Worm (Caenorhabditis elegans) whole organism, young adult: ENCODE measurements around the gene frpr-12.

Experiments used
- B0261.1 ChIP-seq: sonication (generic microtip); optimal IDR thresholded peaks from 2 replicates; lab custom pipeline; 2016; ENCODE audit warnings: mild to moderate bottlenecking, missing genetic modification characterization, moderate library complexity, missing compliant biosample characterization
- C06A6.2 ChIP-seq: fragments of 200-800 bp; sonication (Bioruptor generic); conservative IDR thresholded peaks from 2 replicates; pipeline ENCODE4 v1.3.6; 2022; ENCODE audit warnings: missing genetic modification characterization, missing compliant biosample characterization
- F22D6.2 ChIP-seq: sonication (generic microtip); optimal IDR thresholded peaks from 2 replicates; lab custom pipeline; 2016; ENCODE audit warnings: mild to moderate bottlenecking, missing genetic modification characterization, missing compliant biosample characterization
- F55B11.4 ChIP-seq: sonication (generic microtip); optimal IDR thresholded peaks from 2 replicates; lab custom pipeline; 2016; ENCODE audit warnings: missing compliant biosample characterization, missing genetic modification characterization, borderline replicate concordance; ENCODE audit not compliant: insufficient read depth
- T07F8.4 ChIP-seq: sonication (generic microtip); optimal IDR thresholded peaks from 2 replicates; lab custom pipeline; 2016; ENCODE audit warnings: mild to moderate bottlenecking, missing genetic modification characterization, moderate library complexity, missing compliant biosample characterization
- akir-1 ChIP-seq: fragments of 200-800 bp; sonication (Bioruptor generic); optimal IDR thresholded peaks from 2 replicates; lab custom pipeline; 2018; ENCODE audit warnings: mild to moderate bottlenecking, missing genetic modification characterization, moderate library complexity, missing compliant biosample characterization
- ama-1 ChIP-seq, 3 experiments: fragments of 150-350 bp in 1 of 3; sonication (generic microtip) in 2 of 3; optimal IDR thresholded peaks; 2 replicates each; lab custom pipeline; 2014 to 2018; ENCODE audit warnings: missing biosample characterization in 2 of 3, missing genetic modification characterization in 2 of 3, missing genetic modification reagents in 2 of 3
- aptf-3 ChIP-seq: fragments of 200-800 bp; sonication (Bioruptor generic); IDR thresholded peaks from 2 replicates; pipeline ENCODE4 v1.3.6; 2022; ENCODE audit warnings: missing genetic modification characterization, missing compliant biosample characterization
- atf-7 ChIP-seq: sonication (generic microtip); optimal IDR thresholded peaks from 2 replicates; lab custom pipeline; 2017; ENCODE audit warnings: mild to moderate bottlenecking, missing genetic modification characterization, missing compliant biosample characterization
- attf-5 ChIP-seq: fragments of 200-800 bp; sonication (Bioruptor generic); optimal IDR thresholded peaks from 2 replicates; lab custom pipeline; 2018; ENCODE audit warnings: mild to moderate bottlenecking, missing genetic modification characterization, missing compliant biosample characterization
- attf-6 ChIP-seq: fragments of 200-800 bp; sonication (Bioruptor generic); IDR thresholded peaks from 2 replicates; pipeline ENCODE4 v1.3.6; 2022; ENCODE audit warnings: missing genetic modification reagents, missing genetic modification characterization, missing compliant biosample characterization
- cebp-1 ChIP-seq, 2 experiments: fragments of 200-800 bp in 1 of 2; sonication (Bioruptor generic) in 1 of 2; sonication (generic microtip) in 1 of 2; IDR thresholded peaks in 1 of 2; optimal IDR thresholded peaks in 1 of 2; 2 replicates each; pipeline versions ENCODE4 v1.3.6 to Lab custom; 2017 to 2022; ENCODE audit warnings: missing compliant biosample characterization in 2 of 2, missing genetic modification characterization in 2 of 2, mild to moderate bottlenecking in 1 of 2, missing genetic modification reagents in 1 of 2, moderate library complexity in 1 of 2
- cebp-2 ChIP-seq: fragments of 200-800 bp; sonication (Bioruptor generic); IDR thresholded peaks from 2 replicates; pipeline ENCODE4 v1.3.6; 2022; ENCODE audit warnings: missing genetic modification characterization, missing compliant biosample characterization
- dpff-1 ChIP-seq: sonication (generic microtip); optimal IDR thresholded peaks from 2 replicates; lab custom pipeline; 2017; ENCODE audit warnings: mild to moderate bottlenecking, missing genetic modification characterization, missing compliant biosample characterization
- efl-1 ChIP-seq: fragments of 150-350 bp; optimal IDR thresholded peaks from 2 replicates; lab custom pipeline; 2014; ENCODE audit warnings: missing biosample characterization, missing genetic modification reagents, missing genetic modification characterization
- egl-44 ChIP-seq: fragments of 200-800 bp; sonication (Bioruptor generic); IDR thresholded peaks from 2 replicates; pipeline ENCODE4 v1.3.6; 2022; ENCODE audit warnings: missing genetic modification reagents, missing genetic modification characterization, missing compliant biosample characterization
- egrh-3 ChIP-seq: fragments of 200-800 bp; sonication (Bioruptor generic); IDR thresholded peaks from 2 replicates; pipeline ENCODE4 v1.3.6; 2022; ENCODE audit warnings: missing genetic modification reagents, missing genetic modification characterization, missing compliant biosample characterization
- gei-17 ChIP-seq: fragments of 200-800 bp; sonication (Bioruptor generic); optimal IDR thresholded peaks from 2 replicates; lab custom pipeline; 2018; ENCODE audit warnings: mild to moderate bottlenecking, missing genetic modification characterization, missing compliant biosample characterization
- hmg-1.2 ChIP-seq: fragments of 200-800 bp; sonication (Bioruptor generic); IDR thresholded peaks from 2 replicates; pipeline ENCODE4 v1.3.6; 2022; ENCODE audit warnings: missing genetic modification reagents, missing genetic modification characterization, missing compliant biosample characterization
- lin-40 ChIP-seq: sonication (generic microtip); optimal IDR thresholded peaks from 2 replicates; lab custom pipeline; 2016; ENCODE audit warnings: missing genetic modification characterization, mild to moderate bottlenecking, missing compliant biosample characterization, missing genotype, missing genetic modification reagents
- lin-54 ChIP-seq: fragments of 200-800 bp; sonication (Bioruptor generic); optimal IDR thresholded peaks from 2 replicates; lab custom pipeline; 2018; ENCODE audit warnings: mild to moderate bottlenecking, missing genetic modification characterization, missing compliant biosample characterization
- lsl-1 ChIP-seq: fragments of 200-800 bp; sonication (Bioruptor generic); optimal IDR thresholded peaks from 2 replicates; lab custom pipeline; 2018; ENCODE audit warnings: mild to moderate bottlenecking, missing genetic modification characterization, moderate library complexity, missing compliant biosample characterization
- madf-3 ChIP-seq: fragments of 200-800 bp; sonication (Bioruptor generic); IDR thresholded peaks from 2 replicates; pipeline ENCODE4 v1.3.6; 2022; ENCODE audit warnings: missing genetic modification reagents, missing genetic modification characterization, missing compliant biosample characterization
- madf-8 ChIP-seq: fragments of 200-800 bp; sonication (Bioruptor generic); conservative IDR thresholded peaks from 2 replicates; pipeline ENCODE4 v1.3.6; 2022; ENCODE audit warnings: missing genetic modification reagents, missing genetic modification characterization, missing compliant biosample characterization
- mes-4 ChIP-seq: sonication (generic microtip); optimal IDR thresholded peaks from 2 replicates; lab custom pipeline; 2016; ENCODE audit warnings: missing genotype, missing genetic modification characterization, missing compliant biosample characterization
- nfyb-1 ChIP-seq: fragments of 200-800 bp; sonication (Bioruptor generic); IDR thresholded peaks from 2 replicates; pipeline ENCODE4 v1.3.6; 2022; ENCODE audit warnings: missing genetic modification reagents, missing genetic modification characterization, missing compliant biosample characterization
- nhr-80 ChIP-seq: sonication (generic microtip); optimal IDR thresholded peaks from 2 replicates; lab custom pipeline; 2016; ENCODE audit warnings: missing genetic modification characterization, missing compliant biosample characterization
- pbrm-1 ChIP-seq: fragments of 200-800 bp; sonication (Bioruptor generic); IDR thresholded peaks from 2 replicates; pipeline ENCODE4 v1.3.6; 2022; ENCODE audit warnings: missing genetic modification reagents, missing genetic modification characterization, missing compliant biosample characterization
- snpc-1.3 ChIP-seq: sonication (generic microtip); optimal IDR thresholded peaks from 2 replicates; lab custom pipeline; 2017; ENCODE audit warnings: missing genetic modification characterization, mild to moderate bottlenecking, missing compliant biosample characterization, antibody characterized with exemption, moderate library complexity, missing genotype, missing genetic modification reagents; ENCODE audit not compliant: insufficient read depth
- snpc-3.4 ChIP-seq: sonication (generic microtip); optimal IDR thresholded peaks from 2 replicates; lab custom pipeline; 2017; ENCODE audit warnings: missing genetic modification characterization, mild to moderate bottlenecking, missing compliant biosample characterization, antibody characterized with exemption, moderate library complexity, missing genotype, missing genetic modification reagents
- snpc-4 ChIP-seq, 5 experiments: fragments of 150-350 bp in 1 of 5; sonication (generic microtip) in 4 of 5; optimal IDR thresholded peaks; 2 replicates each; lab custom pipeline; 2014 to 2018; ENCODE audit warnings: missing genetic modification characterization in 5 of 5, missing biosample characterization in 3 of 5, antibody characterized with exemption in 2 of 5, mild to moderate bottlenecking in 2 of 5, missing compliant biosample characterization in 2 of 5, missing genotype in 2 of 5, moderate library complexity in 2 of 5, missing genetic modification reagents in 1 of 5
- zfh-2 ChIP-seq: fragments of 200-800 bp; sonication (Bioruptor generic); conservative IDR thresholded peaks from 2 replicates; pipeline ENCODE4 v1.3.6; 2022; ENCODE audit warnings: missing genetic modification reagents, missing genetic modification characterization, missing compliant biosample characterization
- ztf-25 ChIP-seq: fragments of 200-800 bp; sonication (Bioruptor generic); IDR thresholded peaks from 2 replicates; pipeline ENCODE4 v1.3.6; 2022; ENCODE audit warnings: missing genetic modification reagents, missing genetic modification characterization, missing compliant biosample characterization
- ztf-26 ChIP-seq: sonication (generic microtip); optimal IDR thresholded peaks from 2 replicates; lab custom pipeline; 2017; ENCODE audit warnings: missing genetic modification characterization, missing compliant biosample characterization

The frpr-12 gene

DNA sequence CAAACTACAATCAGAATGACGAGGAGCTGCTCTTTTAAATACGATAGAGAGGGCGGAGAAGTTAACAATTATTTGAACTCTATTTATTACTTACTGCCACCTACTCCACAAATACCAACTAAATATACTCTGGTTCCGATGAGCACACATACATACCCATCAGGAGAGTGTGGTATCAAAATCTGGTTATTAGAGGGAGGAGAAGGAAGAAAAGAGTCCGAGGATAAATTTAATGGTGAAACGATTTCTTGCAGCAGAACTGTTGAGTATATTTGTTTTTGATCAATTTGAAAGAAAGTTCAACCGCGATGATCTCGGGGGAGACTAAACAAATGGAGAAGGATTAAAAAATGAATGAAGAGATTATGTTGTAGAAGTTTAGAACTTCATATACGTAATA is 26.2 kb downstream of the frpr-12 start, which contains the start of gene H14N18.4:
H14N18.4 (minus strand) TSS at position 12 of the 400 bp plus-strand sequence.
- TF ChIP-seq efl-1: no peak

DNA sequence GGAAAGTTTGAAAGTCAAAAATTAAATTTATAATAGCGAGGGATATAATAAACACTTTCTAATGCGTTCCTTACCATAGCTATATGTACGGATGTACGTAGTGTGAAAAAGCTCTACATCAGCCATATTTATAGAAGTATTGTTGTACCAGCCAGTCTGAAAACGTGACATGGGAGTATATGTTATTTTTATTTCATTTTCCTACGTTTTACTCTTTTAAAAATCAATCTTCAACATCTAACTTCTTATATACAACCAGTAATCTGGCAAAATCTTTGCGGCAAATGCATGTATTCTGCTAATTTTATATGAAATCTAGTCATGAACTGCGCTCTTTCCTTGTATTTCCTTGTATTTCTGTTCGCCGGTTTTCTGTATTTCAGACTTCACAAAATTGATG is 29.5 kb downstream of the frpr-12 start, which contains the start of gene H14N18.2:
H14N18.2 (plus strand) TSS at position 301 of the 400 bp plus-strand sequence.
- no peak for TF ChIP-seq atf-7 (tag; lab: Kevin White, UChicago)

DNA sequence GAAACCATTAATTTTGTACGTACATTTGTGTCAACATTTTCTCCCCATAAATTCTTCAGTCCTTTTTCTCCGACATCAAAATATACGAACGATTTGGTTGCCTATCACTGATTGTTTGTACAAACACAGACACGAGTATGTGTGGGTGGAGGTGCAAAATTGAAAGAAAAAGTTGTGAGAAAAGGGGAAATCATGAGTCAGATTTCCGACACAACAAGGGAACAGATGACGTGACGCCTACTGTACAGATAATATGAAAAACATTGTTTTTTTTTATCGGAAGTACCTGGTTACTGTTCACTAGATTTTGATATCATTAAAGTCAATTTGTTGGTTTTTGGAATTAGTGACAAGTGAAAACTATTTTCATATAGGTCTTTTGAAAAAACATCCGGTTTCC is 31.5 kb downstream of the frpr-12 start:
- no peak for TF ChIP-seq snpc-3.4 (tag; lab: Kevin White, UChicago)
- no peak for TF ChIP-seq madf-8
- no peak for TF ChIP-seq gei-17 (GFP tag; lab: Kevin White, UChicago)
- no peak for TF ChIP-seq lin-40 (tag; lab: Kevin White, UChicago)
- no peak for TF ChIP-seq nfyb-1 (GFP tag; lab: Robert Waterston, UW)
- no peak for TF ChIP-seq mes-4 (tag; lab: Kevin White, UChicago)
- TF ChIP-seq madf-3 (GFP tag; lab: Robert Waterston, UW): no peak
- no peak for TF ChIP-seq F22D6.2 (tag; lab: Kevin White, UChicago)
- TF ChIP-seq atf-7 (tag; lab: Kevin White, UChicago): no peak
- no peak for TF ChIP-seq aptf-3
- no peak for TF ChIP-seq B0261.1 (tag; lab: Kevin White, UChicago)
- no peak for TF ChIP-seq efl-1
- TF ChIP-seq F55B11.4 (tag; lab: Kevin White, UChicago): no peak
- no peak for TF ChIP-seq snpc-1.3 (tag; lab: Kevin White, UChicago)
- TF ChIP-seq pbrm-1: no peak
- no peak for TF ChIP-seq ztf-26 (tag; lab: Kevin White, UChicago)
- TF ChIP-seq lsl-1 (GFP tag; lab: Kevin White, UChicago): no peak
- no peak for TF ChIP-seq hmg-1.2
- no peak for TF ChIP-seq dpff-1 (tag; lab: Kevin White, UChicago)

DNA sequence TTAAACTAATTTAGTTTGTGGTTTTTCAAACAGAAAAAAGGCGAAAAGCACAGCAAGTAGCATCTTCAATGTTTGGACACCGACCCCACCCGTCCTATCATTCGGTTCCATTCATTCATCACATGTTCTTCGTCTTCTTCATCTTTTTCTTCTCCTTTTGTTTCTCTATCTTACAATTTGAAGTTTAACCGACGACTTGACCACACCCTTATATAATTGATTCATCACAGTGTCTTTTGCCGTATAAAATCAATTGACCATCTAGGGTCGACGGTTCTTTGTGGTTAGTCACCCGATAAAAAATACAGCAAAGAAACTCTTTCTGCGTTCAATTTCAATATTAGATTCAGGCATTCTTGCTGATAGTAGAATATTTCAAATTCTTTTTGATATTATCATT is 32.3 kb downstream of the frpr-12 start:
- TF ChIP-seq egrh-3 (GFP tag; lab: Robert Waterston, UW): no peak
- TF ChIP-seq lin-54 (GFP tag; lab: Kevin White, UChicago): peak; percentile 5
- no peak for TF ChIP-seq egl-44
- no peak for TF ChIP-seq zfh-2 (GFP tag; lab: Robert Waterston, UW)
- peak; percentile 15 for TF ChIP-seq attf-5
- TF ChIP-seq akir-1 (GFP tag; lab: Kevin White, UChicago): no peak
- TF ChIP-seq lin-40 (tag; lab: Kevin White, UChicago): peak; percentile 18
- TF ChIP-seq ztf-25 (GFP tag; lab: Robert Waterston, UW): no peak
- no peak for TF ChIP-seq cebp-2 (GFP tag; lab: Robert Waterston, UW)
- peak; percentile 24 for TF ChIP-seq nhr-80
- TF ChIP-seq attf-6 (GFP tag; lab: Robert Waterston, UW): 0 out of 2 replicates have a peak, but pooled peaks have one; percentile 16
- TF ChIP-seq T07F8.4 (tag; lab: Kevin White, UChicago): no peak
- TF ChIP-seq ama-1 (optimal IDR thresholded peaks at IDR 0.05; lab: Kevin White, UChicago): peak; percentile 29
- TF ChIP-seq ama-1 (GFP tag; optimal IDR thresholded peaks at IDR 0.05; lab: Kevin White, UChicago): no peak
- TF ChIP-seq cebp-1 (GFP tag; IDR thresholded peaks at IDR 0.05; lab: Robert Waterston, UW): no peak
- peak; percentile 15 for TF ChIP-seq cebp-1 (tag; optimal IDR thresholded peaks at IDR 0.05; lab: Kevin White, UChicago)
- TF ChIP-seq snpc-4 (GFP tag; optimal IDR thresholded peaks at IDR 0.05; lab: Kevin White, UChicago): no peak
- TF ChIP-seq snpc-4 (tag; optimal IDR thresholded peaks at IDR 0.05; lab: Kevin White, UChicago): no peak
- TF ChIP-seq C06A6.2 (GFP tag; lab: Robert Waterston, UW): 0 out of 2 replicates have a peak, but pooled peaks have one; percentile 9
- TF ChIP-seq ztf-26 (tag; lab: Kevin White, UChicago): peak; percentile 18
- TF ChIP-seq, all 124 proteins: peak for 9
